Fruit fly (Drosophila melanogaster): ENCODE measurements around the gene CG7011.

The CG7011 gene

dm6 chr3L:15141118-15142003, 22.1 kb downstream of the CG7011 start:
- peak; percentile 9 for TF ChIP-seq CG10669 (GFP tag; optimal IDR thresholded peaks at IDR 0.05)
- TF ChIP-seq CG6854 (GFP tag; optimal IDR thresholded peaks at IDR 0.05), result no peak
- TF ChIP-seq salr (GFP tag; optimal IDR thresholded peaks at IDR 0.05), result peak in 1 of 2 experiments; percentile 18
- TF ChIP-seq cyc (GFP tag; optimal IDR thresholded peaks at IDR 0.05), result no peak
- TF ChIP-seq CG6792 (GFP tag; optimal IDR thresholded peaks at IDR 0.05), result no peak
- TF ChIP-seq net (GFP tag; optimal IDR thresholded peaks at IDR 0.05), result peak; percentile 54
- TF ChIP-seq svp (GFP tag), result no peak
- TF ChIP-seq Sox15 (GFP tag; optimal IDR thresholded peaks at IDR 0.05), result no peak
- TF ChIP-seq Ets21C (GFP tag; optimal IDR thresholded peaks at IDR 0.05), result no peak
- no peak for TF ChIP-seq topi (GFP tag; optimal IDR thresholded peaks at IDR 0.05)
- no peak for TF ChIP-seq Hr4 (GFP tag; optimal IDR thresholded peaks at IDR 0.05)
- TF ChIP-seq Smox (GFP tag; optimal IDR thresholded peaks at IDR 0.05), result peak; percentile 9
- no peak for TF ChIP-seq CG3032 (tag; optimal IDR thresholded peaks at IDR 0.05)
- peak; percentile 62 for TF ChIP-seq Eip78C (GFP tag)
- TF ChIP-seq CG7368 (GFP tag; optimal IDR thresholded peaks at IDR 0.05), result no peak
- no peak for TF ChIP-seq Eip93F (GFP tag; optimal IDR thresholded peaks at IDR 0.05)
- TF ChIP-seq CG9139 (GFP tag; optimal IDR thresholded peaks at IDR 0.05), result no peak
- no peak for TF ChIP-seq fd85E (GFP tag; optimal IDR thresholded peaks at IDR 0.05)
- no peak for TF ChIP-seq pdm3 (GFP tag; optimal IDR thresholded peaks at IDR 0.05)
- TF ChIP-seq ss (GFP tag; optimal IDR thresholded peaks at IDR 0.05), result peak; percentile 17 to 48
- TF ChIP-seq Sox14 (GFP tag; optimal IDR thresholded peaks at IDR 0.05), result peak; percentile 45
- no peak for TF ChIP-seq Blimp-1 (GFP tag; optimal IDR thresholded peaks at IDR 0.05)
- TF ChIP-seq fd59A (GFP tag; optimal IDR thresholded peaks at IDR 0.05), result no peak
- TF ChIP-seq achi (GFP tag; optimal IDR thresholded peaks at IDR 0.05), result no peak
- peak; percentile 11 for TF ChIP-seq Hr39 (GFP tag; optimal IDR thresholded peaks at IDR 0.05)
- peak; percentile 12 for TF ChIP-seq acj6 (GFP tag; optimal IDR thresholded peaks at IDR 0.05)
- TF ChIP-seq dsx (GFP tag; optimal IDR thresholded peaks at IDR 0.05; ENCODE audit: poor library complexity, severe bottlenecking), result no peak
- TF ChIP-seq OdsH (GFP tag; optimal IDR thresholded peaks at IDR 0.05), result no peak
- no peak for TF ChIP-seq CG6808 (GFP tag; optimal IDR thresholded peaks at IDR 0.05)
- TF ChIP-seq dac (GFP tag; optimal IDR thresholded peaks at IDR 0.05), result no peak
- no peak for TF ChIP-seq Eip75B (GFP tag; optimal IDR thresholded peaks at IDR 0.05)
- TF ChIP-seq CG15336 (GFP tag; IDR thresholded peaks at IDR 0.05), result peak; percentile 49; the same call in 1 of the 2 replicates
- peak; percentile 55 for TF ChIP-seq vri (GFP tag; optimal IDR thresholded peaks at IDR 0.05)
- no peak for TF ChIP-seq CG34406 (GFP tag; optimal IDR thresholded peaks at IDR 0.05)
- TF ChIP-seq eg (GFP tag; IDR thresholded peaks at IDR 0.05), result peak; percentile 50
- no peak for TF ChIP-seq Gug (GFP tag; IDR thresholded peaks at IDR 0.05)
- TF ChIP-seq CG10631 (GFP tag; optimal IDR thresholded peaks at IDR 0.05), result no peak
- peak; percentile 61 for TF ChIP-seq Lpt (GFP tag; optimal IDR thresholded peaks at IDR 0.05)
- peak; percentile 46 for TF ChIP-seq esn (GFP tag; optimal IDR thresholded peaks at IDR 0.05)
- no peak for TF ChIP-seq CG6276 (GFP tag; optimal IDR thresholded peaks at IDR 0.05)
- TF ChIP-seq Ets96B (tag; optimal IDR thresholded peaks at IDR 0.05), result no peak
- TF ChIP-seq CG8319 (GFP tag; optimal IDR thresholded peaks at IDR 0.05), result no peak
- no peak for TF ChIP-seq CG11902 (GFP tag; optimal IDR thresholded peaks at IDR 0.05)
- no peak for TF ChIP-seq lz (GFP tag; optimal IDR thresholded peaks at IDR 0.05)
- TF ChIP-seq CG4318 (GFP tag; optimal IDR thresholded peaks at IDR 0.05), result no peak
- TF ChIP-seq CG31627 (GFP tag; optimal IDR thresholded peaks at IDR 0.05), result no peak
- TF ChIP-seq Sox102F (GFP tag; optimal IDR thresholded peaks at IDR 0.05), result no peak
- no peak for TF ChIP-seq Hr38 (GFP tag; optimal IDR thresholded peaks at IDR 0.05)
- TF ChIP-seq CG11762 (GFP tag; optimal IDR thresholded peaks at IDR 0.05; ENCODE audit: insufficient read depth), result no peak
- TF ChIP-seq CG6163 (GFP tag; IDR thresholded peaks at IDR 0.05), result peak; percentile 71
- peak; percentile 52 for TF ChIP-seq CG32006 (GFP tag; optimal IDR thresholded peaks at IDR 0.05)
